Worm (Caenorhabditis elegans) whole organism, early embryonic: ENCODE results near the gene W01D2.3.

Experiments
- B0310.2 ChIP-seq: sonication (generic microtip); optimal IDR thresholded peaks from 2 replicates; lab custom pipeline; 2016; ENCODE audit warnings: mild to moderate bottlenecking, missing genetic modification characterization, missing compliant biosample characterization
- F13C5.2 ChIP-seq: sonication (generic microtip); optimal IDR thresholded peaks from 2 replicates; lab custom pipeline; 2017; ENCODE audit warnings: mild to moderate bottlenecking, missing genetic modification characterization, inconsistent platforms, missing compliant biosample characterization
- aly-1 ChIP-seq: sonication (generic microtip); optimal IDR thresholded peaks from 2 replicates; lab custom pipeline; 2016; ENCODE audit warnings: missing genetic modification characterization, missing compliant biosample characterization
- ama-1 ChIP-seq: fragments of 150-350 bp; optimal IDR thresholded peaks from 2 replicates; lab custom pipeline; 2014
- ceh-13 ChIP-seq: fragments of 200-800 bp; sonication (Bioruptor generic); optimal IDR thresholded peaks from 2 replicates; lab custom pipeline; 2018; ENCODE audit warnings: mild to moderate bottlenecking, missing genetic modification characterization, missing compliant biosample characterization
- ceh-36 ChIP-seq: sonication (generic microtip); optimal IDR thresholded peaks from 2 replicates; lab custom pipeline; 2016; ENCODE audit warnings: missing genetic modification characterization, inconsistent platforms, missing compliant biosample characterization
- ets-7 ChIP-seq: sonication (generic microtip); optimal IDR thresholded peaks from 2 replicates; lab custom pipeline; 2016; ENCODE audit warnings: missing genotype, missing genetic modification characterization, missing compliant biosample characterization
- flt-1 ChIP-seq: fragments of 200-800 bp; sonication (Bioruptor generic); IDR thresholded peaks from 2 replicates; pipeline ENCODE4 v1.3.6; 2022; ENCODE audit warnings: missing genetic modification characterization, missing compliant biosample characterization
- hmbx-1 ChIP-seq: sonication (generic microtip); optimal IDR thresholded peaks from 2 replicates; lab custom pipeline; 2016; ENCODE audit warnings: mild to moderate bottlenecking, missing genetic modification characterization, missing compliant biosample characterization
- hmg-4 ChIP-seq: fragments of 200-800 bp; sonication (Bioruptor generic); optimal IDR thresholded peaks from 2 replicates; lab custom pipeline; 2018; ENCODE audit warnings: mild to moderate bottlenecking, missing genetic modification characterization, missing compliant biosample characterization
- hnd-1 ChIP-seq: sonication (generic microtip); optimal IDR thresholded peaks from 2 replicates; lab custom pipeline; 2016; ENCODE audit warnings: missing genetic modification characterization, missing compliant biosample characterization
- pes-1 ChIP-seq: fragments of 200-800 bp; sonication (Bioruptor generic); IDR thresholded peaks from 2 replicates; pipeline ENCODE4 v1.3.6; 2022; ENCODE audit warnings: missing genetic modification reagents, missing genetic modification characterization, missing compliant biosample characterization
- scrt-1 ChIP-seq: fragments of 200-800 bp; sonication (Bioruptor generic); IDR thresholded peaks from 2 replicates; pipeline ENCODE4 v1.3.6; 2022; ENCODE audit warnings: missing genetic modification characterization, missing compliant biosample characterization
- sea-1 ChIP-seq: fragments of 200-800 bp; sonication (Bioruptor generic); conservative IDR thresholded peaks from 2 replicates; pipeline ENCODE4 v1.3.6; 2022; ENCODE audit warnings: missing genetic modification characterization, missing compliant biosample characterization
- tbx-11 ChIP-seq: fragments of 200-800 bp; sonication (Bioruptor generic); IDR thresholded peaks from 2 replicates; pipeline ENCODE4 v1.3.6; 2022; ENCODE audit warnings: missing genetic modification characterization, missing compliant biosample characterization
- tbx-37 ChIP-seq: fragments of 200-800 bp; sonication (Bioruptor generic); conservative IDR thresholded peaks from 2 replicates; pipeline ENCODE4 v1.3.6; 2022; ENCODE audit warnings: missing genetic modification reagents, missing genetic modification characterization, missing compliant biosample characterization
- tra-4 ChIP-seq: sonication (generic microtip); optimal IDR thresholded peaks from 2 replicates; lab custom pipeline; 2017; ENCODE audit warnings: missing genetic modification characterization, missing compliant biosample characterization

The W01D2.3 gene

DNA sequence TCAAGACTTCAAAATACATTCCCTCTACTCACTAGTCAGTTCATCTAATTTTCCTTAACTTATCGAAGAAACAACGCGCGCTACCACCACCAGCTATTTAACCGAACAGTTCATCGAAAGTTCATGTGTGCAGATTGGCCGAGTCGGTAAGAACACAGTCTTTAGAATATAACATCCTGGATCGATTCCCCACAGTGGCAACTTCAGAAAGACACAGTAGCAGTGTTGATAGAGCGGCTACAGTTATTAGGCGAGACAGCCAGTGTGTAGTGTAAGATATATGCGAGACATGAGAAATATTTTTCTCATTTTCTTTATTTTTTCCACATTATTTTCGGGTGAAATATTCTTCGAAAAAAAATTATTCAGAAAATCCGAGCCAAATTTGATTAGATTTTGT lies 1.6 kb downstream of the W01D2.3 start:
- TF ChIP-seq tbx-11 (GFP tag; lab: Robert Waterston, UW) (peak; percentile 64), pes-1 (GFP tag; lab: Robert Waterston, UW) (peak; percentile 72), flt-1 (0 out of 2 replicates have a peak, but pooled peaks have one; percentile 16)

DNA sequence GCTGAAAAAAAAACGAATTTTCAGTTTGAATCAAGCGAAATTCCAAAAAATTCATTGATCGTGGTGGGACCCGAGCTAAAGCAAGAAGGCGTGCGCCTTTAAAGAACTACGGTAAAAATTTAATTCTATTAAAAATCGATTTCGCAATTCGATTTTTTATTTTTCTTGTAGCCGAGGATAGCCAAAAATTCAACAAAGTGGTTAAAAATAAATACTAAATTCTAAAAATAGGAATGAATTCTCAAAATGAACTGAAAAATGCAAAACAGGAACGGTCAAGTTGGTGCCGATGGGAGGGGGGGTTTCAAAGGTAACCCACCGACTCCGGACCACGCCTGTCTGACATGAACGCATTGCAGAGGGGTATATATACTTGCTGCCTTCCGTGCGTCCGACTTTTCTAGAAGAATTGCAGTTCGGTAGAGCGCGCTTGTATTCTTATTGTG lies 3.0 kb downstream of the W01D2.3 start:
- TF ChIP-seq hnd-1 (tag; lab: Kevin White, UChicago) (no peak), flt-1 (peak; percentile 54), tbx-37 (GFP tag; lab: Robert Waterston, UW) (0 out of 2 replicates have a peak, but pooled peaks have one; percentile 38), pes-1 (GFP tag; lab: Robert Waterston, UW) (peak; percentile 75), sea-1 (GFP tag; lab: Robert Waterston, UW) (peak; percentile 83)

DNA sequence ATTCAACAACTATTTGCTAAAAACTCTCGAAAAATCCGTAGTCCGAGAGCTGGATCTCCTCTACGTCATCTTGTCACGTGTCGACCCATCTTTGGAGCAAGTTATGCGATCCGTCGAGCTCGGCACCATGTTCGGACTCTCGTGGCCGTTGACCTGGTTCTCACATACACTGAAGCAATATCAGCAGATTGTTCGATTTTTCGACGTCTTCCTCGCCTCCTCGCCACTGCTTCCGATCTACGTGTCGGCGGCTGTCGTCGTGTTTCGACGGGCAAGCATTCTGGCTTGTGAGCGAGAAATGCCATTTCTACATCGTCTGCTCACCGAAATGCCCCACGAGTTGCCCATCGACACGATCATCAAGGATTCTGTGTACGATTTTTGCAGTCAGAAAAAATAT lies 4.7 kb downstream of the W01D2.3 start:
- no peak for TF ChIP-seq sea-1 (GFP tag; lab: Robert Waterston, UW)
- TF ChIP-seq scrt-1 (GFP tag; lab: Robert Waterston, UW) = no peak
- TF ChIP-seq ceh-13 (GFP tag; lab: Kevin White, UChicago) = no peak
- no peak for TF ChIP-seq hmg-4
- TF ChIP-seq hmbx-1 (tag; lab: Kevin White, UChicago) = no peak
- no peak for TF ChIP-seq B0310.2 (tag; lab: Kevin White, UChicago)

DNA sequence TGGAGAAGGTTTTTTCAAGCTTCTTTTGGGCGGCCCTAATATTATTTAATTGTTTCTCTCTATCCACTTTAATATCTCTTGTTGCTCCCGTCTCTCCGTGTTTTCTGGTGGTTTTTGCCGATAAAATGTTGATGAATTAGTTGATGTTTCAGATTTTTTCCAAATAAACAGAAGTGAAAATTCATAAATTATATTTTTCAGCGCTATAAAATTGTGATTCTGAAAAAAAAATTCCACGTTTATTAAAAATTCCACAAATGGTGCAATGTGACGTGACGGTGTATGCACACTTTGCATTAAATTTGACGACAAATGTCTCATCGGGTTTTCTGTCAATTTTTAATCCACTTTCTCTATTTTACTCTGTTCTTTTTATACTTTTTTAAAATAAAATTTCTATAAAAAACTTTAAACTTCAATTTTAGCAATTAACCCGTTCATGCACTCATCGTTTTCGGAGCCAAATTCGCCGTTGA lies 6.0 kb downstream of the W01D2.3 start, which contains the start of gene tbc-20:
TSS of gene tbc-20 (plus strand) at position 426 of the 476 bp plus-strand sequence.
- no peak for TF ChIP-seq sea-1 (GFP tag; lab: Robert Waterston, UW)
- no peak for TF ChIP-seq ets-7
- no peak for TF ChIP-seq tbx-11 (GFP tag; lab: Robert Waterston, UW)
- no peak for TF ChIP-seq tra-4 (tag; lab: Kevin White, UChicago)
- TF ChIP-seq hmg-4 = no peak
- TF ChIP-seq ama-1 (lab: Kevin White, UChicago) = no peak
- TF ChIP-seq ceh-13 (GFP tag; lab: Kevin White, UChicago) = no peak
- no peak for TF ChIP-seq pes-1 (GFP tag; lab: Robert Waterston, UW)
- TF ChIP-seq hnd-1 (tag; lab: Kevin White, UChicago) = no peak
- no peak for TF ChIP-seq ceh-36
- TF ChIP-seq hmbx-1 (tag; lab: Kevin White, UChicago) = no peak
- TF ChIP-seq scrt-1 (GFP tag; lab: Robert Waterston, UW) = no peak
- TF ChIP-seq aly-1 (tag; lab: Kevin White, UChicago) = no peak
- TF ChIP-seq tbx-37 (GFP tag; lab: Robert Waterston, UW) = no peak
- TF ChIP-seq B0310.2 (tag; lab: Kevin White, UChicago) = no peak
- no peak for TF ChIP-seq flt-1
- TF ChIP-seq F13C5.2 (tag; lab: Kevin White, UChicago) = no peak

DNA sequence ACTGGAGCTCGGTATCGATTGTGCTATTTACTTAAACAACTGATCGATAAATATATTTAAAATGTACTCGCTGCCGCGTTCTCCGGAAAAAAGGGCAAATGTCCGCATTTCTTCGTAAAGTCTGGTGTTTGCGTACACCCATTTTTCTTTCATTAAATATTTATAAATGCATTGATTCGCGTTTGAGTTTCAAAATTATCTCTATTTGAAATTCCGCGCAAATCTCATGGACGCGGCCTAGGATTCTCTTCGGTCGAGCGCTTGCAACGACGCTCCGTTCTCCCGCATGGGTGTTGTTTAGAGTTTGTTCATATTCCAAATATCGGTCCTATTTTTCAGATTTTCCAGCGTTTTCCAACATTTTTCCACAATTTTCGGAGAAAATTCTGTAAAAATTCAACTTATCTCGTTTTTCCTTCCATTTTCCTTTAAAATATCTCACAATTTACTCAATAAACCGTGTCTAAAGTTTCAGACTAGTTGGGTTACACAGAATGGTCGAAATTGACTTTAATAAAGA lies 9.1 kb downstream of the W01D2.3 start, which contains the start of gene eif-3.B:
TSS of gene eif-3.B (plus strand) at position 470 of the 520 bp plus-strand sequence.
- no peak for TF ChIP-seq ceh-36
- TF ChIP-seq tbx-37 (GFP tag; lab: Robert Waterston, UW) = peak; percentile 93
- TF ChIP-seq hnd-1 (tag; lab: Kevin White, UChicago) = no peak
- peak; percentile 53 for TF ChIP-seq hmg-4
- peak; percentile 52; the same call in 1 of the 2 replicates for TF ChIP-seq tbx-11 (GFP tag; lab: Robert Waterston, UW)
- TF ChIP-seq B0310.2 (tag; lab: Kevin White, UChicago) = peak; percentile 3
- TF ChIP-seq tra-4 (tag; lab: Kevin White, UChicago) = no peak
- TF ChIP-seq ceh-13 (GFP tag; lab: Kevin White, UChicago) = no peak
- TF ChIP-seq F13C5.2 (tag; lab: Kevin White, UChicago) = peak; percentile 79
- TF ChIP-seq ets-7 = peak; percentile 30
- TF ChIP-seq scrt-1 (GFP tag; lab: Robert Waterston, UW) = no peak
- TF ChIP-seq pes-1 (GFP tag; lab: Robert Waterston, UW) = peak; percentile 78
- TF ChIP-seq sea-1 (GFP tag; lab: Robert Waterston, UW) = 0 out of 2 replicates have a peak, but pooled peaks have one; percentile 34

DNA sequence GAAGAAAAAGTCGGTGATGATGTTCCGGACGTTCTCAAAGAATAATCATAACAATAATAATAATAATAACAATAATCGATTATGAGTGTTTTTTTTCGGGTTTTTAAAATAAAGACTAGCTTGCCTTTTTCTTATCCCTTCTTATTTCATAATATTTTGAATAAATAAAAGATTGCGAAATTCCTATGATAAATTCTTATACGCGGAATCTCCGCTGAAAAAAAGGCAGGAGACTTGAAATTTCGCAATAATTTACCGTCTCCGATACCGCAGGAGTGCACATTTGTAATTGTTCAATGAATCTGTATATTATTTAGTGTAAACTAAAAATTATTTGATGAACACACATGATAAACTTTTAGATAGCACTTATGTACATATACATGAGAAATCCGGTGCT lies 11.6 kb downstream of the W01D2.3 start:
- TF ChIP-seq F13C5.2 (tag; lab: Kevin White, UChicago) (no peak), sea-1 (GFP tag; lab: Robert Waterston, UW) (no peak), aly-1 (tag; lab: Kevin White, UChicago) (no peak), tra-4 (tag; lab: Kevin White, UChicago) (no peak), hmg-4 (no peak), tbx-11 (GFP tag; lab: Robert Waterston, UW) (no peak), ceh-36 (no peak)

DNA sequence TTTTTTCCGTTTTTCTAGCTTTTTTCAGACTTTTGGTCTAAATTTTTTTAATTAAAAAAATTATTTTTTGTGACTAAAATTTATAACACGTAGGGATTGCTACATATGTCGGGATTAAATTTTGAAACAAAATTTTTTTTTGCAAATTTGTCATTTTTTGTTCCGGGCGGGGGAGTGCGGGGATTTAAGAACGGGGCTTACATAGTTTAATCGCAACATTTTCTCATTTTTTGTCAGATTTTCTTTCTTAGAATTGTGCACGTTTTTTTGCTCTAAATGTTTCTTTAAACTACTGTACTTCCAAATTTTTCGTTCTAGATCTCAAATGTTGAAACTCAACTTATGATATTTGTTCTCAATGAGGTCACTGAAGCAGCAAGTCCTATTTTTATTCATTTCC lies 13.4 kb downstream of the W01D2.3 start, which contains the start of gene Y54E2A.10:
TSS of gene Y54E2A.10 (plus strand) at position 301 of the 400 bp plus-strand sequence.
- TF ChIP-seq ceh-13 (GFP tag; lab: Kevin White, UChicago) (no peak), aly-1 (tag; lab: Kevin White, UChicago) (no peak), pes-1 (GFP tag; lab: Robert Waterston, UW) (no peak), sea-1 (GFP tag; lab: Robert Waterston, UW) (no peak), ets-7 (no peak), flt-1 (no peak), tbx-37 (GFP tag; lab: Robert Waterston, UW) (no peak), ama-1 (lab: Kevin White, UChicago) (no peak), hmbx-1 (tag; lab: Kevin White, UChicago) (no peak), tra-4 (tag; lab: Kevin White, UChicago) (no peak)

DNA sequence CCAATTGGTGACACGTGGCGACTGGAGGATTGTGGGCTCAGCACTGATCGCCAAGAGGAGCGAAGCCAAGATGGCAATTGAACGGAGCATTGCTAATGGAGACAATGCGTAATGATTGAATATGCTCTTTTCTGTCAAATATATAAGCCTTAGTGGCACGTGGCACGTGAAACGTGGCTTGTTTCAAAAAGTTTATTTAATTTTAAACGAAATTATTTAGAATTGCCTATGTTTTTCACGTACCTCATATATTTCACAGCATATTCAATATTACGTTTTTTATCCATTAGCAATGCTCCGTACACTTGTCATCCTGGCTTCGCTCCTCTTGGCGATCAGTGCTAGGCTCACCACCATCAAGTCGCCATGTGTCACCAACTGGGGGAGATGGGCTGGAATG lies 18.2 kb downstream of the W01D2.3 start, which contains the start of gene Y54E2A.9:
TSS of gene Y54E2A.9 (minus strand) at position 101 of the 400 bp plus-strand sequence.
- TF ChIP-seq tbx-11 (GFP tag; lab: Robert Waterston, UW) (no peak), B0310.2 (tag; lab: Kevin White, UChicago) (no peak), scrt-1 (GFP tag; lab: Robert Waterston, UW) (no peak), hmbx-1 (tag; lab: Kevin White, UChicago) (no peak), ceh-13 (GFP tag; lab: Kevin White, UChicago) (no peak), pes-1 (GFP tag; lab: Robert Waterston, UW) (no peak), F13C5.2 (tag; lab: Kevin White, UChicago) (no peak), aly-1 (tag; lab: Kevin White, UChicago) (no peak), tbx-37 (GFP tag; lab: Robert Waterston, UW) (no peak)
